Fruit fly (Drosophila melanogaster) whole organism, embryonic: ENCODE data around the gene Spec2.
A peak's percentile ranks its signal among the peaks of the same experiment; 100 is the strongest.

ENCODE experiments used
- BEAF-32 ChIP-seq: fragments of 200-800 bp; sonication (Bioruptor generic); optimal IDR thresholded peaks from 3 replicates; lab custom pipeline; 2017; ENCODE audit warnings: missing biosample characterization, missing genetic modification characterization, mild to moderate bottlenecking, moderate library complexity, missing genetic modification reagents
- CG10321 ChIP-seq: fragments of 200-800 bp; sonication (Bioruptor generic); IDR thresholded peaks from 2 replicates; pipeline ENCODE4 v1.3.6; 2022; ENCODE audit warnings: missing biosample characterization, missing genetic modification characterization
- CG10431 ChIP-seq: fragments of 200-800 bp; sonication (Bioruptor generic); optimal IDR thresholded peaks from 3 replicates; lab custom pipeline; 2018; ENCODE audit warnings: missing biosample characterization, mild to moderate bottlenecking, missing genetic modification characterization
- CG10565 ChIP-seq: fragments of 200-800 bp; sonication (Bioruptor generic); optimal IDR thresholded peaks from 3 replicates; lab custom pipeline; 2016; ENCODE audit warnings: missing biosample characterization, mild to moderate bottlenecking, missing genetic modification characterization
- CG11247 ChIP-seq: fragments of 200-800 bp; sonication (Bioruptor generic); IDR thresholded peaks from 2 replicates; pipeline ENCODE4 v1.3.6; 2022; ENCODE audit warnings: missing biosample characterization, missing genetic modification characterization
- CG11723 ChIP-seq: fragments of 200-800 bp; sonication (Bioruptor generic); optimal IDR thresholded peaks from 2 replicates; lab custom pipeline; 2017; ENCODE audit warnings: missing biosample characterization, mild to moderate bottlenecking, missing genetic modification characterization
- CG12219 ChIP-seq: fragments of 200-800 bp; sonication (Bioruptor generic); optimal IDR thresholded peaks from 3 replicates; lab custom pipeline; 2018; ENCODE audit warnings: missing biosample characterization, mild to moderate bottlenecking, missing genetic modification characterization
- CG15269 ChIP-seq: fragments of 200-800 bp; sonication (Bioruptor generic); optimal IDR thresholded peaks from 2 replicates; lab custom pipeline; 2018; ENCODE audit warnings: missing biosample characterization, mild to moderate bottlenecking, missing genetic modification characterization, moderate library complexity
- CG15514 ChIP-seq: fragments of 200-800 bp; sonication (Bioruptor generic); optimal IDR thresholded peaks from 3 replicates; lab custom pipeline; 2017; ENCODE audit warnings: missing biosample characterization, missing genetic modification characterization, mild to moderate bottlenecking, moderate library complexity, missing genetic modification reagents
- CG18764 ChIP-seq: fragments of 200-800 bp; sonication (Bioruptor generic); optimal IDR thresholded peaks from 3 replicates; lab custom pipeline; 2016; ENCODE audit warnings: missing biosample characterization, missing genetic modification characterization
- CG2875 ChIP-seq: fragments of 200-800 bp; sonication (Bioruptor generic); optimal IDR thresholded peaks from 2 replicates; lab custom pipeline; 2017; ENCODE audit warnings: missing biosample characterization, mild to moderate bottlenecking, missing genetic modification characterization, missing genetic modification reagents
- CG30403 ChIP-seq: fragments of 200-800 bp; sonication (Bioruptor generic); optimal IDR thresholded peaks from 3 replicates; lab custom pipeline; 2016; ENCODE audit warnings: missing biosample characterization, missing genetic modification characterization
- CG32772 ChIP-seq: fragments of 200-800 bp; sonication (Bioruptor generic); IDR thresholded peaks from 2 replicates; pipeline ENCODE4 v1.3.6; 2022; ENCODE audit warnings: missing biosample characterization, missing genetic modification characterization
- CG3847 ChIP-seq: fragments of 200-800 bp; sonication (Bioruptor generic); IDR thresholded peaks from 2 replicates; pipeline ENCODE4 v1.3.6; 2022; ENCODE audit warnings: missing biosample characterization, missing genetic modification characterization
- CG4617 ChIP-seq: fragments of 200-800 bp; sonication (Bioruptor generic); optimal IDR thresholded peaks from 3 replicates; lab custom pipeline; 2016; ENCODE audit warnings: missing biosample characterization, missing genetic modification characterization, borderline replicate concordance
- CG4730 ChIP-seq: fragments of 200-800 bp; sonication (Bioruptor generic); IDR thresholded peaks from 2 replicates; pipeline ENCODE4 v1.3.6; 2022; ENCODE audit warnings: missing biosample characterization, missing genetic modification characterization
- CG5245 ChIP-seq: fragments of 200-800 bp; sonication (Bioruptor generic); optimal IDR thresholded peaks from 3 replicates; lab custom pipeline; 2016; ENCODE audit warnings: missing biosample characterization, missing genetic modification characterization
- CG6654 ChIP-seq: fragments of 200-800 bp; sonication (Bioruptor generic); optimal IDR thresholded peaks from 2 replicates; lab custom pipeline; 2017; ENCODE audit warnings: missing biosample characterization, mild to moderate bottlenecking, missing genetic modification characterization
- CG6689 ChIP-seq: fragments of 200-800 bp; sonication (Bioruptor generic); IDR thresholded peaks from 2 replicates; pipeline ENCODE4 v1.3.6; 2022; ENCODE audit warnings: missing biosample characterization, missing genetic modification characterization
- CG7928 ChIP-seq: fragments of 200-800 bp; sonication (Bioruptor generic); optimal IDR thresholded peaks from 2 replicates; lab custom pipeline; 2017; ENCODE audit warnings: missing biosample characterization, mild to moderate bottlenecking, missing genetic modification characterization
- CG8388 ChIP-seq: fragments of 200-800 bp; sonication (Bioruptor generic); optimal IDR thresholded peaks from 2 replicates; lab custom pipeline; 2019; ENCODE audit warnings: missing biosample characterization, mild to moderate bottlenecking, missing genetic modification characterization, moderate library complexity
- Camta ChIP-seq: fragments of 200-800 bp; sonication (Bioruptor generic); optimal IDR thresholded peaks from 2 replicates; lab custom pipeline; 2016; ENCODE audit warnings: missing biosample characterization, missing genetic modification characterization
- Chrac-16 ChIP-seq: fragments of 200-800 bp; sonication (Bioruptor generic); optimal IDR thresholded peaks from 3 replicates; lab custom pipeline; 2016; ENCODE audit warnings: missing biosample characterization, missing genetic modification characterization
- CoRest ChIP-seq: fragments of 200-800 bp; sonication (Bioruptor generic); optimal IDR thresholded peaks from 3 replicates; lab custom pipeline; 2018; ENCODE audit warnings: missing biosample characterization, mild to moderate bottlenecking, missing genetic modification characterization, moderate library complexity
- D19A ChIP-seq: fragments of 200-800 bp; optimal IDR thresholded peaks from 3 replicates; lab custom pipeline; 2019; ENCODE audit warnings: missing biosample characterization, mild to moderate bottlenecking, missing genetic modification characterization, moderate library complexity
- Elba2 ChIP-seq: fragments of 200-800 bp; sonication (Bioruptor generic); optimal IDR thresholded peaks from 3 replicates; lab custom pipeline; 2016; ENCODE audit warnings: missing biosample characterization, missing genetic modification characterization
- Fer1 ChIP-seq: fragments of 200-800 bp; sonication (Bioruptor generic); optimal IDR thresholded peaks from 2 replicates; lab custom pipeline; 2017; ENCODE audit warnings: missing biosample characterization, mild to moderate bottlenecking, missing genetic modification characterization
- Gsc ChIP-seq: fragments of 200-800 bp; sonication (Bioruptor generic); IDR thresholded peaks from 2 replicates; pipeline ENCODE4 v1.3.6; 2022; ENCODE audit warnings: missing biosample characterization, missing genetic modification characterization
- H2.0 ChIP-seq: fragments of 200-800 bp; sonication (Bioruptor generic); IDR thresholded peaks from 2 replicates; pipeline ENCODE4 v1.3.6; 2022; ENCODE audit warnings: missing biosample characterization, missing genetic modification characterization
- Sox100B ChIP-seq: fragments of 200-800 bp; sonication (Bioruptor generic); optimal IDR thresholded peaks from 3 replicates; lab custom pipeline; 2018; ENCODE audit warnings: missing biosample characterization, mild to moderate bottlenecking, missing genetic modification characterization
- Taf1 ChIP-seq: fragments of 200-800 bp; sonication (Bioruptor generic); IDR thresholded peaks from 2 replicates; pipeline ENCODE4 v1.3.6; 2022; ENCODE audit warnings: missing biosample characterization, missing genetic modification characterization
- ash1 ChIP-seq: fragments of 200-800 bp; sonication (Bioruptor generic); optimal IDR thresholded peaks from 2 replicates; lab custom pipeline; 2018; ENCODE audit warnings: missing biosample characterization, mild to moderate bottlenecking, missing genetic modification characterization
- ato ChIP-seq: fragments of 200-800 bp; sonication (Bioruptor generic); IDR thresholded peaks from 2 replicates; pipeline ENCODE4 v1.3.6; 2022; ENCODE audit warnings: missing biosample characterization, missing genetic modification characterization; ENCODE audit not compliant: partially characterized antibody
- bigmax ChIP-seq: fragments of 200-800 bp; sonication (Bioruptor generic); optimal IDR thresholded peaks from 2 replicates; lab custom pipeline; 2018; ENCODE audit warnings: missing biosample characterization, mild to moderate bottlenecking, missing genetic modification characterization
- crc ChIP-seq: fragments of 200-800 bp; sonication (Bioruptor generic); optimal IDR thresholded peaks from 2 replicates; lab custom pipeline; 2016; ENCODE audit warnings: missing biosample characterization, missing genetic modification characterization
- eyg ChIP-seq: fragments of 200-800 bp; sonication (Bioruptor generic); optimal IDR thresholded peaks from 3 replicates; lab custom pipeline; 2016; ENCODE audit warnings: missing biosample characterization, missing genetic modification characterization
- fd3F ChIP-seq: fragments of 200-800 bp; sonication (Bioruptor generic); optimal IDR thresholded peaks from 2 replicates; lab custom pipeline; 2018; ENCODE audit warnings: missing biosample characterization, mild to moderate bottlenecking, missing genetic modification characterization, moderate library complexity
- gcm ChIP-seq: fragments of 200-800 bp; sonication (Bioruptor generic); optimal IDR thresholded peaks from 2 replicates; lab custom pipeline; 2019; ENCODE audit warnings: missing biosample characterization, mild to moderate bottlenecking, missing genetic modification characterization, moderate library complexity
- hbn ChIP-seq: fragments of 200-800 bp; sonication (Bioruptor generic); IDR thresholded peaks from 2 replicates; pipeline ENCODE4 v1.3.6; 2022; ENCODE audit warnings: missing biosample characterization, missing genetic modification characterization; ENCODE audit not compliant: partially characterized antibody
- lmd ChIP-seq: fragments of 200-800 bp; sonication (Bioruptor generic); IDR thresholded peaks from 2 replicates; pipeline ENCODE4 v1.3.6; 2022; ENCODE audit warnings: missing biosample characterization, missing genetic modification characterization
- luna ChIP-seq: fragments of 200-800 bp; sonication (Bioruptor generic); optimal IDR thresholded peaks from 2 replicates; lab custom pipeline; 2016; ENCODE audit warnings: missing biosample characterization, missing genetic modification characterization
- nerfin-2 ChIP-seq: fragments of 200-800 bp; sonication (Bioruptor generic); IDR thresholded peaks from 2 replicates; pipeline ENCODE4 v1.3.6; 2022; ENCODE audit warnings: missing biosample characterization, missing genetic modification characterization; ENCODE audit not compliant: partially characterized antibody
- pb ChIP-seq: fragments of 200-800 bp; sonication (Bioruptor generic); optimal IDR thresholded peaks from 3 replicates; lab custom pipeline; 2016; ENCODE audit warnings: missing biosample characterization, missing genetic modification characterization
- pita ChIP-seq: fragments of 200-800 bp; sonication (Bioruptor generic); optimal IDR thresholded peaks from 2 replicates; lab custom pipeline; 2017; ENCODE audit warnings: missing biosample characterization, mild to moderate bottlenecking, missing genetic modification characterization
- pum ChIP-seq: fragments of 200-800 bp; sonication (Bioruptor generic); optimal IDR thresholded peaks from 2 replicates; lab custom pipeline; 2016; ENCODE audit warnings: missing biosample characterization, missing genetic modification characterization
- repo ChIP-seq: fragments of 200-800 bp; sonication (Bioruptor generic); optimal IDR thresholded peaks from 2 replicates; lab custom pipeline; 2016; ENCODE audit warnings: missing biosample characterization, missing genetic modification characterization
- row ChIP-seq: fragments of 200-800 bp; sonication (Bioruptor generic); IDR thresholded peaks from 3 replicates; pipeline ENCODE4 v1.3.6; 2022; ENCODE audit warnings: missing biosample characterization, missing genetic modification characterization
- wdn ChIP-seq: fragments of 200-800 bp; sonication (Bioruptor generic); IDR thresholded peaks from 2 replicates; pipeline ENCODE4 v1.3.6; 2022; ENCODE audit warnings: missing biosample characterization, missing genetic modification characterization
- yki ChIP-seq: fragments of >200 bp; optimal IDR thresholded peaks from 3 replicates; lab custom pipeline; 2018
- z ChIP-seq: fragments of 200-800 bp; sonication (Bioruptor generic); IDR thresholded peaks from 3 replicates; pipeline ENCODE4 v1.3.6; 2022; ENCODE audit warnings: missing biosample characterization, missing genetic modification characterization
- zfh2 ChIP-seq: fragments of 200-800 bp; sonication (Bioruptor generic); optimal IDR thresholded peaks from 2 replicates; lab custom pipeline; 2016; ENCODE audit warnings: missing biosample characterization, missing genetic modification characterization

Spec2 gene

dm6 chr3R:5568590-5568989 lies 55.3 kb downstream of the Spec2 start, which contains the start of the genes CG2931 and Rheb (continued):
- TF ChIP-seq eyg (GFP tag; lab: Kevin White, UChicago) (no peak), CG18764 (GFP tag; lab: Kevin White, UChicago) (peak; percentile 62), CG11247 (peak; percentile 47), pb (GFP tag; lab: Kevin White, UChicago) (no peak), Taf1 (no peak), CG3847 (GFP tag; lab: Robert Waterston, UW) (peak; percentile 78), row (peak; percentile 94), CG4617 (GFP tag; lab: Kevin White, UChicago) (peak; percentile 87), CG6654 (GFP tag; lab: Kevin White, UChicago) (no peak), CG4730 (GFP tag; lab: Robert Waterston, UW) (peak; percentile 31; the same call in 1 of the 2 replicates), repo (GFP tag; lab: Kevin White, UChicago) (no peak), z (no peak), ash1 (no peak), CG15269 (tag; lab: Kevin White, UChicago) (peak; percentile 68), lmd (GFP tag; lab: Robert Waterston, UW) (peak; percentile 63), Chrac-16 (GFP tag; lab: Kevin White, UChicago) (peak; percentile 67), CoRest (tag; lab: Kevin White, UChicago) (peak; percentile 77), Sox100B (peak; percentile 26), wdn (no peak), CG7928 (peak; percentile 15), bigmax (GFP tag; lab: Kevin White, UChicago) (no peak), gcm (GFP tag; lab: Kevin White, UChicago) (peak; percentile 46), ato (GFP tag; lab: Robert Waterston, UW) (no peak), crc (GFP tag; lab: Kevin White, UChicago) (no peak), pita (GFP tag; lab: Kevin White, UChicago) (no peak), CG10321 (GFP tag; lab: Robert Waterston, UW) (no peak), CG12219 (GFP tag; lab: Kevin White, UChicago) (no peak), CG8388 (GFP tag; lab: Kevin White, UChicago) (peak; percentile 56), fd3F (GFP tag; lab: Kevin White, UChicago) (peak; percentile 55), CG5245 (GFP tag; lab: Kevin White, UChicago) (peak; percentile 23), CG10431 (GFP tag; lab: Kevin White, UChicago) (peak; percentile 16), CG2875 (GFP tag; lab: Kevin White, UChicago) (peak; percentile 0), Gsc (GFP tag; lab: Robert Waterston, UW) (0 out of 2 replicates have a peak, but pooled peaks have one; percentile 7), H2.0 (GFP tag; lab: Robert Waterston, UW) (peak; percentile 49; the same call in 1 of the 2 replicates), nerfin-2 (GFP tag; lab: Robert Waterston, UW) (0 out of 2 replicates have a peak, but pooled peaks have one; percentile 30), CG15514 (peak; percentile 81), CG10565 (GFP tag; lab: Kevin White, UChicago) (no peak), CG30403 (GFP tag; lab: Kevin White, UChicago) (peak; percentile 84), yki (lab: Kevin White, UChicago) (no peak), BEAF-32 (GFP tag; lab: Kevin White, UChicago) (peak; percentile 91), CG6689 (GFP tag; lab: Robert Waterston, UW) (peak; percentile 69), luna (GFP tag; lab: Kevin White, UChicago) (no peak), CG11723 (GFP tag; lab: Kevin White, UChicago) (peak; percentile 8), pum (GFP tag; lab: Kevin White, UChicago) (peak; percentile 53), Elba2 (GFP tag; lab: Kevin White, UChicago) (peak; percentile 38), hbn (GFP tag; lab: Robert Waterston, UW) (peak; percentile 73), zfh2 (peak; percentile 72), Fer1 (GFP tag; lab: Kevin White, UChicago) (no peak), D19A (tag; lab: Kevin White, UChicago) (peak; percentile 48), Camta (GFP tag; lab: Kevin White, UChicago) (peak; percentile 51), CG32772 (GFP tag; lab: Robert Waterston, UW) (peak; percentile 60)
